Fruit fly (Drosophila melanogaster) Kc167 (cell line): ENCODE measurements around the gene tal-1A.

Experiments
- Myc ChIP-seq: fragments of >200 bp; optimal IDR thresholded peaks from 2 replicates; lab custom pipeline; 2017; ENCODE audit warnings: missing external identifiers
- Sin3A ChIP-seq: fragments of >200 bp; optimal IDR thresholded peaks from 2 replicates; lab custom pipeline; 2018; ENCODE audit warnings: missing external identifiers
- h ChIP-seq: fragments of >200 bp; optimal IDR thresholded peaks from 3 replicates; lab custom pipeline; 2018; ENCODE audit warnings: missing external identifiers
- insv ChIP-seq: fragments of >200 bp; optimal IDR thresholded peaks from 3 replicates; lab custom pipeline; 2018; ENCODE audit warnings: missing external identifiers
- psq ChIP-seq: fragments of >200 bp; optimal IDR thresholded peaks from 2 replicates; lab custom pipeline; 2017; ENCODE audit warnings: missing external identifiers
- ttk ChIP-seq: sonication (Bioruptor generic); optimal IDR thresholded peaks from 2 replicates; lab custom pipeline; 2017; ENCODE audit warnings: missing external identifiers

Gene tal-1A

DNA sequence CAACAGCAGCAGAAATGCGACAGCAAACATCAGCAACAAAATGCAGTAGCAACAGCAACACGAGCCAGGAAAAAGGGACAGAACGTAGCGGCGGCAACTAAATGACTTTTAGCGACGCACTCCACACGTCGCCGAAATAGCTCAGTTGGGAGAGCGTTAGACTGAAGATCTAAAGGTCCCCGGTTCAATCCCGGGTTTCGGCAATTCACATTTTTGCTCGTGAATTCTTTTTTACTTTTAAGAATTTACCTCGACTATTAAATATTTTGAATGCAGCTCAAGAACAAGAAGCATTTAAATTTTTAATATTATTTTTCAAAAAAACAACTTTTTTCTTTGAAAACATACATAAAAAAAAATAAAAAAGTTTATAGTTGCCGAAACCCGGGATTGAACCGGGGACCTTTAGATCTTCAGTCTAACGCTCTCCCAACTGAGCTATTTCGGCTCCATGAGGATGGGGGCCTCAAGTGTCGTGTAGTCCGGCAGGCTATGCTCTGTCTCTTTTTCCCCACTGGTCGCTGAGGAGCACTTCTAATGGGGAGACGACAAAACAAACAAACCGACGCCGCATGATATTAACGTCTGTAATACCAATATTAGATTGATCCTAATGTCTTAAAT is 15.0 kb upstream of the tal-1A start:
- TF ChIP-seq ttk (lab: Kevin White, UChicago): no peak
- no peak for TF ChIP-seq h
- TF ChIP-seq insv: no peak
- no peak for TF ChIP-seq psq
- no peak for TF ChIP-seq Myc
- TF ChIP-seq Sin3A: no peak

DNA sequence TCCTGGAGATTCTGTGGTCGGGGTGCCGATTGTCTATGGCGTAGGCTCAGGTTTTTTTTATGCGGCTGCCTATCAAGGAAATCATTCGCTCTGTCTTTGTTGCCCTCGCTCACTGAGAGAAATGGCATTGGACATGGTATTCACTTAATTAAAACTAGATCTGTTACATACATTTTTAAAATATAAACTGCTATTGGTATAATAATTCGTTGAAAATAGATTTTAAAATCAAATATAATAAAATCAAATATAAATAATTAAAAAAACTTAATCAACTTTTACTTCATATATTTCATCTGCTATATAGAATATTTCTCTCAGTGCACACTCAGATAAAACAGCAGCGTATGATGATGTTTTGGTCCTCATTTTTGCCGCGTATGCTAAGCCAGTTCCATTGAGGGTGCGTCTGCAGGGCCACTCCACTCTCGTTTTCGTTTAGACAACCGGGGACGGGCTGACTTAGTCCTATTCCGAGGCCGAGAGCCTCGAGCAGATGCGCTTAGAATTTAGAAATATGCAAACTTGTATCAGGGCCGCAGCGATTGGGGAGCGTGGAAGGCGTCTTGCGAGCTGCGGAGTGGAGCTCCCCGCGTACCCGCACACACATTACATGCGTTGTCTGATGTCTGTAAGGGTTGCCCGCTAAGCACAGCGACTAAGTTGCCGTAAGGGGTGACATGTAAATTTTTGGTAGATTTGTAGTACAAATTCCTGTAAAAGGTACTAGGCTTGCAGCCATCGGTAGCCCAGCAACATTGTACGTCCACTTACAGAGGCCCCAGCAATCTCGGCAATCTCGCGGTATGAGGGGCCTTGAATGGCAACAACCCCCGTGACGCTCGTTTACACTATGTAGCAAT is 13.1 kb upstream of the tal-1A start:
- no peak for TF ChIP-seq h
- TF ChIP-seq Sin3A: no peak
- no peak for TF ChIP-seq psq
- TF ChIP-seq Myc: no peak
- TF ChIP-seq insv: no peak
- no peak for TF ChIP-seq ttk (lab: Kevin White, UChicago)

DNA sequence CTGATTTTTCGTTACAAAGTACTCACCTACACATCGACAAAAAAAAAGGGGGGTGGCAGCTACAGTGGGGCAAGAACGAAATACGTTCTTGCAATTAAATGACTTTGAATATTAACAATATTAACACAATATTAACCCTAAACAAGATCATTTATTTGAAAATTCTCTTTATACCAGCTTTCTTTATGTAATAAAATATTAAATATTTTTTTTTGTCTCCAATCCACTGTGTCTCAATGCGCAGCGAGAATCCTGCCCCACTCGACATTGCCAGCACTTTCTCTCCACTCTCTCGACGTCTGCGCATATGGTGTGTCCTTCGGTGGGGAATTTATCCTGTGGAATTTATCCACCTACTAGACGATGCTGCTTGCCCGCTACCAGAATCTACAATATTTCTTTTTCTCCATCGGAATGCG is 12.5 kb upstream of the tal-1A start:
- TF ChIP-seq ttk (lab: Kevin White, UChicago): no peak
- no peak for TF ChIP-seq Myc
- TF ChIP-seq Sin3A: no peak
- TF ChIP-seq h: no peak
- no peak for TF ChIP-seq insv
- no peak for TF ChIP-seq psq

DNA sequence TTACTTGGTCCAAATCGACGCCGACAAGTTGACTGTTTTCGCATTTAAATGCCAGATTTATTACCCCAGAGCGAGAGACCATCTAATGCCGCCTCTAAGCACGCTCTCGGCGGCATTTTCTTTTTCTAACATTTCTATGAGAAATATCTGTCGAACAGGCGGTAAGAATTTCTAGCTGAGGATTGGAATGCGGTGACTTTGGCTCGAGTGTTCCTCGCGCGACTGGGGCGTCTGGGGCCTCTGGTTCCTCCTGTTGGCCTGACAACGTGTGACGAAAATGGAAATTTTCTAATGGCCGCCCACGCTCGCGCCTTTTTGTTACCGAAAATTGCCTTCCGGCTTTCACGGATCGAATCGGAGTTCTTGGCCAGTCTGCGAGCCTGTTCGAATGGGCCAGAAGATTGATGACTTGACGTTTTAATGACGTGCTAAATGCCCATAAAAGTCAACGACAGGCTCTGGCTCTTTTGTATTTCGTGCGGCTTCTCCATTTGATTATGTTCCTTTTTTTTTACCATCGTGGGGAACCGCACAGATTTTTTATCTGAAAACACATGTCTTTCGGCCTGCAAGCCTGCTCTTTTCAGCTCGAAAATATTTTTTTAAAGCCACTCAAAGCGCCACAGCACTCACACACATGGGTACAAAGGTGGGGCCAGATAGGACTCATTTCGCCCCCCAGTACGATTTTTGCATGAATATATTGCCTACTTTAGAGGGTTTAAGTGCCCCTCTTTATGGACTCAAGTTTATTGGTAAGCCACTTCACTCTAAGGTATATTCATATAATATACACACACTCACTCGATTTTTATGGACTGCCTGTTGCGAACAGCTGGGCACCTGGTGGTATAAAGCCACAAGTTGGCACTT is 11.5 kb upstream of the tal-1A start:
- TF ChIP-seq Sin3A: no peak
- no peak for TF ChIP-seq h
- no peak for TF ChIP-seq insv
- no peak for TF ChIP-seq ttk (lab: Kevin White, UChicago)
- no peak for TF ChIP-seq Myc
- TF ChIP-seq psq: no peak

DNA sequence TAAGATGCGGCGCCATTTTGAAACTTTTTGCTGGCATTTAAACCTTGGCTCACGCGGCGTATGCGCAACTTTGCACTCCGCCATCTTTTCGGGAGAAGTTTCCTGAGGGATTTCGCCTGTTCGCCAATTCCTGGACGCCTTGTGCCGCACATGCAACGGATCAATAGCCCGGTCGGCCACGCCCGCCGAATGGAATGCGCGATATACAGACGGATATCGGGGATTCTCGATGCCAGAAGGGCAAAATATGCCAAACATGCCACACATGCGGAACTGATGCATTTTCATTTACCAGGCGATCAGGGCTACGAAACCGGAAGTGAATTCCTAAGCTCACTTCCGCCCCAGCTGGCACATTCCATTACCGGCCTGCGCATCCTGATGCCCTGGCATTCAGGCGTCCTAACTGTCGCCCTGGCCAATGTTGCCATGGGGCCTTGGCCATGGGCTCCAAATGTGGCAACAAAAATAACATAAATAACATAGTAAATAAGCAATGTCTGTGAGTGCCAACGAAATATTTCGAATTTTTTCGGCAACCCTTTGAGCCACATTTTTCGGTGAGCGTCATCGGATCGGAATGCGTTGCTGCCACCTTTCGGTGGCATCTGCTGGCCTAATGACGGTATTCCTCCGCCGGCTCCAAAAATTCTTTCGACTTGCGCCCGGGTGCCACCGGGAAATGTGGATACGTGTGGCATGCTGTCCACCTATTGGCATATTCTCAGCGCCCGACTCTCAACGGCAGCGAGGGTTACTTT is 10.7 kb upstream of the tal-1A start:
- TF ChIP-seq psq (no peak), ttk (lab: Kevin White, UChicago) (no peak), insv (no peak), Sin3A (no peak), Myc (no peak), h (no peak)

DNA sequence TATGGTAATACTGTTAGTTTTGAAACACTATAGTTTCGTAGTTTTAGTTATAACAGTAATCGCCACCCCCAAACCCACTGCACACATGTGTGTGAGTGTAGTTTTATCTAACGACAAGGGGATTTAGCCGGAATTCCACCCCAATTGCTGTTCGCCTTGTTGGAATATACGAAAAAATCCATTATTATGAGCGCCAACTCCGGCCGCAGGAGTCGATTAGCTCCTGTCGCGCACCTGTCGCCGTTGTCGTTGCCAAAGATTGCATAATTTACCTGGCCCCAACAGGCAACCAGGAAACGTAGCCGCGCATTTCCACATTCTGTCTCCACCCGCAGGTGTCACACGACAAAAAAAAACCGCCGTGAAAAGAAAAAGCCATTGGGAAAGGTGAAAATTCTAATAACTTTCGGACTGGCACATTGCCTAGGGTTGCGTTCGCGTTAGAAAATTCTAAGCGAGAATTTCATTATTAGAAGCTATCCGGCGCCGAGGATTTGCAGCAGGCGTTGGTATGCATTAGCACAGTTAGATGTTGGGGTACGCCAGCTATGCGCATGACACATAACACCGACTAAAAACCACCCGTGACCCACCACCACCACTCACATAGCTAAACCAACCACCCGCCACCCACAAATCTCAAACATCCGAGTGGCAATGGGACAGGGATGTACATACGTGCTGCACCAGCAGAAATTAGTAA is 9.6 kb upstream of the tal-1A start:
- no peak for TF ChIP-seq Sin3A
- TF ChIP-seq insv: no peak
- TF ChIP-seq h: no peak

DNA sequence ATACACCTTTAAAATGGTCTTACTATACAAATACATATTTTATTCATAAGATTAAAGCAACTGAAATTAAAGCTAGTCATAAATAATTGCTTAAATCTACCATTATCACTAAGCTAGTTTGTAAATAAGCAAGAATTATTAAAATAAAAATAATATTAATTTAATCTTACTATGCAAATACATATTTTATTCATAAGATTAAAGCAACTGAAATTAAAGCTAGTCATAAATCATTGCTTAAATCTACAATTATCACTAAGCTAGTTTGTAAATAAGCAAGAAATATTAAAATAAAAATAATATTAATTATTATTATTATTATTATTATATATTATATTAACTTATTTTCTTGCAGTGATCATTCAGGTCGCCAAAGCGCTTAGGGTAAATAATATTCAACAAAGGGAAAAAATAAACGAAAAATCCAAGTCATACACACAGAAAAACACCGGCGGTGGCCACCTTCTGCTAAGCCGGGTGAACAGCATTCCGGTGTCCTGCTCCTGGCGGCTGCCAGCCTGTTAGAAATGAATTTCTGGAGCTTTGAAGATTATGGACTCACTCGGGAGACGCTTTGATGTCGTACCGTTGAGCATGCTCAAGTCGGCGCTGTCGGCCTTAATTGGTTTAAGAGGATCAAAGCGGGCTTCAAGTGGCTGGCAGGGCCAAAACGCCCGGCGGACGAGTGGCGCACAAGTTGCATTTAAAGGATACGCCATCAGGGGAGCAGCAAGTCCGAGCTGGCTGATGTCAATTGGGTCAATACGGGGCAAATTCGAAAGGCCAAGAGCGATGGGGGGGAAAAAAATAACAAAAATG is 8.8 kb upstream of the tal-1A start:
- TF ChIP-seq ttk (lab: Kevin White, UChicago) (no peak), h (no peak), insv (no peak), Myc (no peak)

DNA sequence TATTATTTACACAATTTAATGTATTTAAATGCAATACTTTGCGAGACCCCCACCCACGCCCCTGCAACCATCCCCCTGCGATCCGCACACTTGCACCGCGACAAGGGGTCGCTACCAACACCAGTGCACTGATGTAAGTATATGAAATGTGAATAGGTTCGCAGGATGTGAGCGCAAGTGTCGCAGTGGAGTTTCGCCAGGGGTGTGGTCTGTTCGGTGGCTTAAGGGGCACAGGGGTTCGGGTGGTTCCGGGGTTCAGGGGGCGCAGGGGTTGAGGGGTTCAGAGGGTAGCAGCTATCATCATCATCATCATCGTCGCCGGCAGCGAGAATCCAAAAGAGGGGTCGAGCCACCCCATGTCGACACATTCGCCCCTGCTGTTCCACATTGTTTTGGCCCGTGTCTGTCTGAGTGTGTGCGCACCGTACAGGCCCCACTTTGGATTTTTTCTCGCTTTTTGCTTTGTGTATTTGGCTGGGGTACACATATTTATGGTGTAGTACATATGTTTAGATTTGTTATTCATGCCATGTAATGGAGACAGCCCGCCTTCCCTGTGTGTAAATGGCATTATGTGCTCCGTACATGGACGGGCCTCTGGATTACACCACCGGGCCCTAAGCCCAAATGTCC is 7.8 kb upstream of the tal-1A start:
- TF ChIP-seq insv: no peak
- TF ChIP-seq Myc: no peak
- no peak for TF ChIP-seq ttk (lab: Kevin White, UChicago)
- no peak for TF ChIP-seq psq
- TF ChIP-seq h: no peak
- no peak for TF ChIP-seq Sin3A

DNA sequence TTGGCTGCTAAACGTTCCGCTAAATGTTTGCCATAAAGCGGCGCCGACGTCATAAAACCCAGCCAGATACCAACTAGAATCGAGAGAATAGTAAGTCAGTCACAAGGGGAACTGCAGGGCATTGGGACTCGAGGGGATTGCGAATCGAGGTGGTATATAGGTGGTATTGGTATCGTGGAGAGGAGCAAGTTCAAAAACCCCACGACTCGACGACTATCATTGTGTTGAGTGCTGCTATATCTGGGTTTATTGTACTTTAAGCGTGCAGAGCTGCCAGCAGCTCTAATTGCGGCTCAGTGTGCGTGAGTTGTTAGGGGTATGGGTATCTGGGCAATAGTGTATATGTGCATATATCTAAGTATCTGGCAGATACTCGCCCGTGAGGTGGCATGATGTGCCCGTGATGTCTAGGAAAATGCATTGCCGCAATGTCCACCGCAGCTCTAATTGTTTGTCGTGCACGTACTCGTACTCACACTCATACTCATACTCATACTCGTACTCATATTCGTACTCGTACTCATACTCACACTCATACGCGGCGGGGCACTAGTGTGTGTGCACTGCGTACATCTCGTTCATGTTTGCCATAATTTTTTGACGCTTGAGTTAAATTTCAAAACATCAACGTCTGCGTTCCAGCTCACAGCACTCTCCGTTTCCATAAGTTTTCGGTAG is 6.7 kb upstream of the tal-1A start:
- TF ChIP-seq ttk (lab: Kevin White, UChicago) (no peak), insv (no peak), h (no peak), Myc (no peak), psq (no peak), Sin3A (no peak)

DNA sequence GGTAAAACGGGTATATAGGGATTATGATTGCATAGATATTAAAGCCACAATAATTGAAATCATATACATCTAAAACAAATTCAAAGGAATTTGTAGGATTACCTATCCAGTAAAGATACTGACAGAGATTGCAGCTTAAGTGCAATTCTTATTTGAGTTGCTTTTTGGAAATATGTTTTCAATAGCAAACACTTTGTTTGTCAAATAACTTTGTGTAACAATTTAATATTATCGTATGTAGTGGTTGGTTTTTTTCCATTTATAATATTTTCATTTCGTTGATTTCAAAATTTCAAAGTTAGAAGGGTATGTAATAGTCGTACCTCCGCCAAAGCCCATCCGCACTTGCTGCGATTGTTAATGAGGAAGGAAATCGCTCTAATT is 6.2 kb upstream of the tal-1A start:
- TF ChIP-seq Sin3A (no peak), ttk (lab: Kevin White, UChicago) (no peak), h (no peak), insv (no peak)

DNA sequence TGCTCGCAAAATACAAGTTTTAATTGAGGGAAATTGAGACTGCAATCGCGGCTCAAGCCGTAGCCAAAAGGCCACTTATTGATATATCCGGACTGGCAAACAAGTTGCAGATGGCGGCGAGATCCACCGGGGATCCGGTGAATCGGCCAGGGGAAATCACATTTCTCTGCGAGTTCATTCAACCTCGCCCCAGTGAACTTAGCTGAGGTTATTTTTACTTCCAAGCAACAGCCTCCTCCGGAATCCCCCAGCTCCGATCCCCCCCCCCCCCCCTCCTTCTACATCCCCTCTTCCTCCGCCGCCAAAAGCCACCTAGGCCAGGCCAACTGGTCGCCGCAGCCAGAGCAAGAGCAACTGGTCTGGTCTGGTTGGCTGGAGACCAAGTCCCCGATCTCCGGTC is 5.6 kb upstream of the tal-1A start:
- TF ChIP-seq ttk (lab: Kevin White, UChicago) (no peak), Sin3A (no peak), h (no peak), insv (no peak), psq (no peak), Myc (no peak)
